Comparison of ENCODE assay signal across 1 fruit fly cellular context in genomic region chr3L:958605-959004, dm6.
TF ChIP-seq lines count a peak whose summit lies in the region.

No protein-coding gene starts in this region.

TF ChIP-seq in whole organism, embryonic, 481 proteins besides CTCF, POLR2A, EP300 and RAD21 (continued from another document):
- TF ChIP-seq nmo (GFP tag; optimal IDR thresholded peaks at IDR 0.05; lab: Kevin White, UChicago) (no peak), nerfin-2 (GFP tag; IDR thresholded peaks at IDR 0.05; lab: Robert Waterston, UW; ENCODE audit: partially characterized antibody) (no peak), run (tag; optimal IDR thresholded peaks at IDR 0.05; lab: Kevin White, UChicago) (peak; percentile 64), CG9876 (GFP tag; optimal IDR thresholded peaks at IDR 0.05; lab: Kevin White, UChicago) (no peak), CG1529 (GFP tag; optimal IDR thresholded peaks at IDR 0.05; lab: Kevin White, UChicago) (no peak), gro (GFP tag; optimal IDR thresholded peaks at IDR 0.05; lab: Kevin White, UChicago) (peak; percentile 63), Elba2 (GFP tag; optimal IDR thresholded peaks at IDR 0.05; lab: Kevin White, UChicago) (no peak), Fer3 (tag; optimal IDR thresholded peaks at IDR 0.05; lab: Kevin White, UChicago) (no peak), HmgZ (tag; optimal IDR thresholded peaks at IDR 0.05; lab: Kevin White, UChicago) (peak; percentile 6), D (optimal IDR thresholded peaks at IDR 0.05; lab: Kevin White, UChicago) (no peak), D (GFP tag; optimal IDR thresholded peaks at IDR 0.05; lab: Kevin White, UChicago) (no peak), CG8089 (GFP tag; optimal IDR thresholded peaks at IDR 0.05; lab: Kevin White, UChicago) (no peak), NfI (GFP tag; optimal IDR thresholded peaks at IDR 0.05; lab: Kevin White, UChicago) (no peak), Gsc (GFP tag; IDR thresholded peaks at IDR 0.05; lab: Robert Waterston, UW) (no peak), Opbp (GFP tag; IDR thresholded peaks at IDR 0.05; lab: Robert Waterston, UW; ENCODE audit: partially characterized antibody) (no peak), prd (optimal IDR thresholded peaks at IDR 0.05; lab: Kevin White, UChicago) (no peak), prd (GFP tag; IDR thresholded peaks at IDR 0.05; lab: Robert Waterston, UW) (no peak), Myb (GFP tag; optimal IDR thresholded peaks at IDR 0.05; lab: Kevin White, UChicago) (no peak), sens-2 (GFP tag; IDR thresholded peaks at IDR 0.05; lab: Robert Waterston, UW) (peak; percentile 62), CG7372 (GFP tag; IDR thresholded peaks at IDR 0.05; lab: Robert Waterston, UW) (no peak), CG3281 (GFP tag; optimal IDR thresholded peaks at IDR 0.05; lab: Kevin White, UChicago) (no peak), sens (GFP tag; lab: Kevin White, UChicago) (no peak), bbx (GFP tag; IDR thresholded peaks at IDR 0.05; lab: Robert Waterston, UW; ENCODE audit: partially characterized antibody) (no peak), Doc2 (GFP tag; IDR thresholded peaks at IDR 0.05; lab: Robert Waterston, UW) (no peak), tin (GFP tag; optimal IDR thresholded peaks at IDR 0.05; lab: Kevin White, UChicago) (no peak), CG7839 (tag; optimal IDR thresholded peaks at IDR 0.05; lab: Kevin White, UChicago) (no peak), Chrac-16 (GFP tag; optimal IDR thresholded peaks at IDR 0.05; lab: Kevin White, UChicago) (no peak), Sry-δ (GFP tag; optimal IDR thresholded peaks at IDR 0.05; lab: Kevin White, UChicago) (no peak), Hsf (GFP tag; optimal IDR thresholded peaks at IDR 0.05; lab: Kevin White, UChicago) (no peak), Dfd (GFP tag; optimal IDR thresholded peaks at IDR 0.05; lab: Kevin White, UChicago) (no peak), CG9609 (GFP tag; optimal IDR thresholded peaks at IDR 0.05; lab: Kevin White, UChicago) (no peak), amos (GFP tag; IDR thresholded peaks at IDR 0.05; lab: Robert Waterston, UW; ENCODE audit: partially characterized antibody) (no peak), Bdp1 (GFP tag; optimal IDR thresholded peaks at IDR 0.05; lab: Kevin White, UChicago) (no peak), CG12744 (GFP tag; optimal IDR thresholded peaks at IDR 0.05; lab: Kevin White, UChicago) (no peak), tna (GFP tag; IDR thresholded peaks at IDR 0.05; lab: Robert Waterston, UW; ENCODE audit: partially characterized antibody) (no peak), CG1647 (GFP tag; optimal IDR thresholded peaks at IDR 0.05; lab: Kevin White, UChicago) (no peak), grau (tag; optimal IDR thresholded peaks at IDR 0.05; lab: Kevin White, UChicago) (no peak), CG8281 (tag; optimal IDR thresholded peaks at IDR 0.05; lab: Kevin White, UChicago) (no peak), CG33557 (GFP tag; optimal IDR thresholded peaks at IDR 0.05; lab: Kevin White, UChicago) (no peak), CG4820 (GFP tag; optimal IDR thresholded peaks at IDR 0.05; lab: Kevin White, UChicago) (no peak), nau (GFP tag; optimal IDR thresholded peaks at IDR 0.05; lab: Kevin White, UChicago) (no peak), scrt (GFP tag; optimal IDR thresholded peaks at IDR 0.05; lab: Kevin White, UChicago) (no peak), CG17912 (GFP tag; optimal IDR thresholded peaks at IDR 0.05; lab: Kevin White, UChicago) (no peak), Awh (GFP tag; IDR thresholded peaks at IDR 0.05; lab: Robert Waterston, UW) (no peak), Bgb (GFP tag; IDR thresholded peaks at IDR 0.05; lab: Robert Waterston, UW; ENCODE audit: partially characterized antibody) (no peak), Ptx1 (GFP tag; IDR thresholded peaks at IDR 0.05; lab: Robert Waterston, UW) (no peak), Lhr (GFP tag; optimal IDR thresholded peaks at IDR 0.05; lab: Kevin White, UChicago) (no peak), CG4617 (GFP tag; optimal IDR thresholded peaks at IDR 0.05; lab: Kevin White, UChicago; ENCODE audit: borderline replicate concordance) (no peak), GATAe (GFP tag; conservative IDR thresholded peaks at IDR 0.05; lab: Robert Waterston, UW) (peak; percentile 63), sr (GFP tag; IDR thresholded peaks at IDR 0.05; lab: Robert Waterston, UW) (no peak), usp (GFP tag; optimal IDR thresholded peaks at IDR 0.05; lab: Kevin White, UChicago) (no peak), so (GFP tag; IDR thresholded peaks at IDR 0.05; lab: Robert Waterston, UW) (no peak), B-H2 (GFP tag; optimal IDR thresholded peaks at IDR 0.05; lab: Kevin White, UChicago) (no peak), h (optimal IDR thresholded peaks at IDR 0.05; lab: Kevin White, UChicago) (no peak), CG42726 (GFP tag; IDR thresholded peaks at IDR 0.05; lab: Robert Waterston, UW; ENCODE audit: partially characterized antibody) (no peak), cg (GFP tag; optimal IDR thresholded peaks at IDR 0.05; lab: Kevin White, UChicago) (no peak), CG13775 (GFP tag; optimal IDR thresholded peaks at IDR 0.05; lab: Kevin White, UChicago) (no peak), gcm2 (GFP tag; optimal IDR thresholded peaks at IDR 0.05; lab: Kevin White, UChicago) (no peak), CG31224 (GFP tag; IDR thresholded peaks at IDR 0.05; lab: Robert Waterston, UW) (no peak), D19B (GFP tag; optimal IDR thresholded peaks at IDR 0.05; lab: Kevin White, UChicago) (no peak), CG32772 (GFP tag; IDR thresholded peaks at IDR 0.05; lab: Robert Waterston, UW) (no peak), CG3847 (GFP tag; IDR thresholded peaks at IDR 0.05; lab: Robert Waterston, UW) (no peak), lab (GFP tag; optimal IDR thresholded peaks at IDR 0.05; lab: Kevin White, UChicago) (peak; percentile 26), CG7928 (GFP tag; optimal IDR thresholded peaks at IDR 0.05; lab: Kevin White, UChicago) (no peak), sug (tag; optimal IDR thresholded peaks at IDR 0.05; lab: Kevin White, UChicago) (peak; percentile 95), CG14710 (tag; optimal IDR thresholded peaks at IDR 0.05; lab: Kevin White, UChicago) (no peak), CG14667 (GFP tag; IDR thresholded peaks at IDR 0.05; lab: Robert Waterston, UW) (no peak), NK7.1 (GFP tag; optimal IDR thresholded peaks at IDR 0.05; lab: Kevin White, UChicago) (no peak), hbn (GFP tag; IDR thresholded peaks at IDR 0.05; lab: Robert Waterston, UW; ENCODE audit: partially characterized antibody) (no peak), CG18262 (tag; optimal IDR thresholded peaks at IDR 0.05; lab: Kevin White, UChicago) (no peak), CG31388 (GFP tag; optimal IDR thresholded peaks at IDR 0.05; lab: Kevin White, UChicago) (no peak), btn (GFP tag; optimal IDR thresholded peaks at IDR 0.05; lab: Kevin White, UChicago) (no peak), Hey (tag; optimal IDR thresholded peaks at IDR 0.05; lab: Kevin White, UChicago) (peak; percentile 69), CG4730 (GFP tag; IDR thresholded peaks at IDR 0.05; lab: Robert Waterston, UW) (no peak), HLHmδ (GFP tag; optimal IDR thresholded peaks at IDR 0.05; lab: Kevin White, UChicago) (no peak), CG13894 (tag; optimal IDR thresholded peaks at IDR 0.05; lab: Kevin White, UChicago) (no peak), CG17328 (GFP tag; IDR thresholded peaks at IDR 0.05; lab: Robert Waterston, UW) (0 out of 2 replicates have a peak, but pooled peaks have one; percentile 15), sd (tag; optimal IDR thresholded peaks at IDR 0.05; lab: Kevin White, UChicago) (peak; percentile 65), Deaf1 (tag; optimal IDR thresholded peaks at IDR 0.05; lab: Kevin White, UChicago) (peak; percentile 76), CG15011 (GFP tag; optimal IDR thresholded peaks at IDR 0.05; lab: Kevin White, UChicago) (no peak), slp2 (GFP tag; optimal IDR thresholded peaks at IDR 0.05; lab: Kevin White, UChicago) (no peak)
